Worm (Caenorhabditis elegans) whole organism, L1 larva: Measurements from ENCODE around the gene T01D3.3.

Experiments
- C16A3.4 ChIP-seq: fragments of 150-350 bp; optimal IDR thresholded peaks from 2 replicates; lab custom pipeline; 2014; ENCODE audit warnings: missing biosample characterization, missing genetic modification characterization
- Y116A8C.19 ChIP-seq: sonication (generic microtip); optimal IDR thresholded peaks from 2 replicates; lab custom pipeline; 2016; ENCODE audit warnings: missing compliant biosample characterization, missing genetic modification characterization, borderline replicate concordance
- aha-1 ChIP-seq: fragments of 150-350 bp; optimal IDR thresholded peaks from 2 replicates; lab custom pipeline; 2014; ENCODE audit warnings: missing biosample characterization, missing genetic modification characterization
- aly-2 ChIP-seq: fragments of 150-350 bp; optimal IDR thresholded peaks from 2 replicates; lab custom pipeline; 2014; ENCODE audit warnings: missing biosample characterization, missing genetic modification characterization
- ama-1 ChIP-seq: fragments of 150-350 bp; optimal IDR thresholded peaks from 2 replicates; lab custom pipeline; 2014
- ceh-63 ChIP-seq: fragments of 200-800 bp; sonication (Bioruptor generic); optimal IDR thresholded peaks from 2 replicates; lab custom pipeline; 2018; ENCODE audit warnings: mild to moderate bottlenecking, missing genetic modification characterization, missing compliant biosample characterization
- ceh-82 ChIP-seq, 3 experiments: fragments of 150-350 bp in 1 of 3; sonication (generic microtip) in 2 of 3; optimal IDR thresholded peaks; 2 replicates each; lab custom pipeline; 2014 to 2017; ENCODE audit warnings: missing biosample characterization in 3 of 3, missing genetic modification characterization in 3 of 3
- dpl-1 ChIP-seq, 3 experiments: fragments of 150-350 bp in 2 of 3; sonication (generic microtip) in 1 of 3; optimal IDR thresholded peaks; 2 replicates each; lab custom pipeline; 2014 to 2017; ENCODE audit warnings: missing biosample characterization in 3 of 3, missing genetic modification characterization in 3 of 3, missing genetic modification reagents in 3 of 3
- dsc-1 ChIP-seq: sonication (generic microtip); optimal IDR thresholded peaks from 2 replicates; lab custom pipeline; 2016; ENCODE audit warnings: mild to moderate bottlenecking, missing genetic modification characterization, missing compliant biosample characterization
- efl-1 ChIP-seq, 4 experiments: fragments of 150-350 bp; optimal IDR thresholded peaks in 3 of 4; peaks in 1 of 4; 1 replicate in 1 of 4; 2 replicates in 3 of 4; lab custom pipeline; 2014; ENCODE audit warnings: missing biosample characterization in 2 of 4, missing genetic modification characterization in 2 of 4, missing genetic modification reagents in 2 of 4
- elt-2 ChIP-seq: sonication (generic microtip); optimal IDR thresholded peaks from 2 replicates; lab custom pipeline; 2016; ENCODE audit warnings: missing genetic modification characterization, mild to moderate bottlenecking, inconsistent platforms, missing compliant biosample characterization, missing genetic modification reagents
- ets-5 ChIP-seq: fragments of 200-800 bp; sonication (Bioruptor generic); IDR thresholded peaks from 2 replicates; pipeline ENCODE4 v1.3.6; 2022; ENCODE audit warnings: missing genetic modification characterization, missing compliant biosample characterization
- fkh-4 ChIP-seq: sonication (generic microtip); optimal IDR thresholded peaks from 2 replicates; lab custom pipeline; 2016; ENCODE audit warnings: missing compliant biosample characterization, missing genetic modification characterization, borderline replicate concordance
- fos-1 ChIP-seq: fragments of 150-350 bp; optimal IDR thresholded peaks from 2 replicates; lab custom pipeline; 2014; ENCODE audit warnings: missing biosample characterization, missing genetic modification characterization
- grh-1 ChIP-seq: fragments of 200-800 bp; sonication (Bioruptor generic); IDR thresholded peaks from 2 replicates; pipeline ENCODE4 v1.3.6; 2022; ENCODE audit warnings: missing genetic modification reagents, missing genetic modification characterization, missing compliant biosample characterization
- hpl-2 ChIP-seq: fragments of 150-350 bp; optimal IDR thresholded peaks from 2 replicates; lab custom pipeline; 2014; ENCODE audit warnings: missing biosample characterization, missing genetic modification reagents, missing genetic modification characterization
- isw-1 ChIP-seq: fragments of 200-800 bp; sonication (Bioruptor generic); IDR thresholded peaks from 2 replicates; pipeline ENCODE4 v1.3.6; 2022; ENCODE audit warnings: missing genetic modification characterization, missing compliant biosample characterization
- lin-13 ChIP-seq: fragments of 150-350 bp; optimal IDR thresholded peaks from 2 replicates; lab custom pipeline; 2014; ENCODE audit warnings: missing biosample characterization, missing genetic modification reagents, missing genetic modification characterization
- lin-14 ChIP-seq: fragments of 200-800 bp; sonication (Bioruptor generic); optimal IDR thresholded peaks from 2 replicates; lab custom pipeline; 2018; ENCODE audit warnings: mild to moderate bottlenecking, missing genetic modification characterization, moderate library complexity, missing compliant biosample characterization
- lin-15B ChIP-seq: fragments of 150-350 bp; sonication (generic microtip); optimal IDR thresholded peaks from 3 replicates; lab custom pipeline; 2014; ENCODE audit warnings: missing biosample characterization, missing genetic modification characterization
- lin-35 ChIP-seq, 2 experiments: fragments of 150-350 bp; optimal IDR thresholded peaks; 2 replicates each; lab custom pipeline; 2014; ENCODE audit warnings: missing biosample characterization in 2 of 2, missing genetic modification characterization in 2 of 2, missing genetic modification reagents in 2 of 2
- lin-39 ChIP-seq: fragments of 150-350 bp; optimal IDR thresholded peaks from 2 replicates; lab custom pipeline; 2014; ENCODE audit warnings: missing biosample characterization, missing genetic modification reagents, missing genetic modification characterization
- mdl-1 ChIP-seq, 2 experiments: fragments of 150-350 bp; optimal IDR thresholded peaks; 2 replicates each; lab custom pipeline; 2014 to 2017; ENCODE audit warnings: missing biosample characterization in 2 of 2, missing genetic modification characterization in 2 of 2, inconsistent platforms in 1 of 2
- mef-2 ChIP-seq: fragments of 150-350 bp; optimal IDR thresholded peaks from 2 replicates; lab custom pipeline; 2014; ENCODE audit warnings: missing biosample characterization, missing genetic modification characterization
- nhr-19 ChIP-seq: fragments of 200-800 bp; sonication (Bioruptor generic); conservative IDR thresholded peaks from 2 replicates; pipeline ENCODE4 v1.3.6; 2022; ENCODE audit warnings: missing genetic modification characterization, missing compliant biosample characterization
- nhr-237 ChIP-seq: fragments of 150-350 bp; optimal IDR thresholded peaks from 2 replicates; lab custom pipeline; 2014; ENCODE audit warnings: missing biosample characterization, missing genetic modification characterization
- nhr-28 ChIP-seq: fragments of 150-350 bp; optimal IDR thresholded peaks from 2 replicates; lab custom pipeline; 2014; ENCODE audit warnings: missing biosample characterization, missing genetic modification characterization
- nhr-47 ChIP-seq: sonication (generic microtip); optimal IDR thresholded peaks from 2 replicates; lab custom pipeline; 2016; ENCODE audit warnings: mild to moderate bottlenecking, missing genetic modification characterization, moderate library complexity, missing compliant biosample characterization
- nhr-71 ChIP-seq: sonication (generic microtip); optimal IDR thresholded peaks from 2 replicates; lab custom pipeline; 2016; ENCODE audit warnings: mild to moderate bottlenecking, missing genetic modification characterization, moderate library complexity, missing compliant biosample characterization
- nhr-77 ChIP-seq: fragments of 150-350 bp; optimal IDR thresholded peaks from 2 replicates; lab custom pipeline; 2014; ENCODE audit warnings: missing biosample characterization, missing genetic modification characterization
- nhr-84 ChIP-seq: sonication (generic microtip); optimal IDR thresholded peaks from 2 replicates; lab custom pipeline; 2017; ENCODE audit warnings: missing biosample characterization, missing genetic modification characterization
- nhr-85 ChIP-seq: sonication (generic microtip); peaks from one replicate; lab custom pipeline; 2016; ENCODE audit warnings: missing genetic modification characterization, inconsistent platforms, missing compliant biosample characterization
- nhr-90 ChIP-seq: sonication (generic microtip); optimal IDR thresholded peaks from 2 replicates; lab custom pipeline; 2016; ENCODE audit warnings: mild to moderate bottlenecking, missing genetic modification characterization, missing compliant biosample characterization; ENCODE audit not compliant: poor library complexity
- pag-3 ChIP-seq: sonication (generic microtip); optimal IDR thresholded peaks from 2 replicates; lab custom pipeline; 2017; ENCODE audit warnings: missing genetic modification characterization, mild to moderate bottlenecking, missing compliant biosample characterization, antibody characterized with exemption, borderline replicate concordance; ENCODE audit not compliant: insufficient read depth
- pax-3 ChIP-seq: fragments of 200-800 bp; sonication (Bioruptor generic); optimal IDR thresholded peaks from 2 replicates; lab custom pipeline; 2018; ENCODE audit warnings: mild to moderate bottlenecking, missing genetic modification characterization, moderate library complexity, missing compliant biosample characterization
- pqm-1 ChIP-seq: sonication (generic microtip); optimal IDR thresholded peaks from 3 replicates; lab custom pipeline; 2017; ENCODE audit warnings: missing biosample characterization, missing genetic modification characterization
- rnt-1 ChIP-seq: sonication (generic microtip); optimal IDR thresholded peaks from 2 replicates; lab custom pipeline; 2016; ENCODE audit warnings: mild to moderate bottlenecking, missing genetic modification characterization, moderate library complexity, missing compliant biosample characterization
- skn-1 ChIP-seq: fragments of 150-350 bp; optimal IDR thresholded peaks from 2 replicates; lab custom pipeline; 2014; ENCODE audit warnings: missing biosample characterization, missing genetic modification characterization
- snpc-4 ChIP-seq: fragments of 150-350 bp; optimal IDR thresholded peaks from 2 replicates; lab custom pipeline; 2014; ENCODE audit warnings: missing biosample characterization, missing genetic modification characterization
- sox-4 ChIP-seq: sonication (generic microtip); optimal IDR thresholded peaks from 2 replicates; lab custom pipeline; 2016; ENCODE audit warnings: missing genetic modification characterization, missing compliant biosample characterization
- sptf-1 ChIP-seq: fragments of 150-350 bp; optimal IDR thresholded peaks from 2 replicates; lab custom pipeline; 2014; ENCODE audit warnings: missing biosample characterization, missing genetic modification characterization
- sup-37 ChIP-seq: fragments of 200-800 bp; sonication (Bioruptor generic); optimal IDR thresholded peaks from 2 replicates; lab custom pipeline; 2018; ENCODE audit warnings: mild to moderate bottlenecking, missing genetic modification characterization, missing compliant biosample characterization
- swsn-7 ChIP-seq: sonication (generic microtip); optimal IDR thresholded peaks from 2 replicates; lab custom pipeline; 2016; ENCODE audit warnings: missing genetic modification characterization, missing compliant biosample characterization
- tbx-2 ChIP-seq: sonication (generic microtip); optimal IDR thresholded peaks from 2 replicates; lab custom pipeline; 2016; ENCODE audit warnings: missing genetic modification characterization, missing compliant biosample characterization
- tlp-1 ChIP-seq: fragments of 150-350 bp; optimal IDR thresholded peaks from 2 replicates; lab custom pipeline; 2014; ENCODE audit warnings: missing biosample characterization, missing genetic modification characterization
- unc-30 ChIP-seq: sonication (generic microtip); optimal IDR thresholded peaks from 2 replicates; lab custom pipeline; 2017; ENCODE audit warnings: missing biosample characterization, missing genetic modification characterization
- unc-62 ChIP-seq: fragments of 150-350 bp; optimal IDR thresholded peaks from 2 replicates; lab custom pipeline; 2014; ENCODE audit warnings: missing biosample characterization, missing genetic modification reagents, missing genetic modification characterization
- unc-86 ChIP-seq: sonication (generic microtip); optimal IDR thresholded peaks from 2 replicates; lab custom pipeline; 2016; ENCODE audit warnings: missing genetic modification characterization, missing compliant biosample characterization
- zip-4 ChIP-seq: fragments of 200-800 bp; sonication (Bioruptor generic); optimal IDR thresholded peaks from 2 replicates; lab custom pipeline; 2018; ENCODE audit warnings: mild to moderate bottlenecking, missing genetic modification characterization, moderate library complexity, missing compliant biosample characterization

Gene T01D3.3

DNA sequence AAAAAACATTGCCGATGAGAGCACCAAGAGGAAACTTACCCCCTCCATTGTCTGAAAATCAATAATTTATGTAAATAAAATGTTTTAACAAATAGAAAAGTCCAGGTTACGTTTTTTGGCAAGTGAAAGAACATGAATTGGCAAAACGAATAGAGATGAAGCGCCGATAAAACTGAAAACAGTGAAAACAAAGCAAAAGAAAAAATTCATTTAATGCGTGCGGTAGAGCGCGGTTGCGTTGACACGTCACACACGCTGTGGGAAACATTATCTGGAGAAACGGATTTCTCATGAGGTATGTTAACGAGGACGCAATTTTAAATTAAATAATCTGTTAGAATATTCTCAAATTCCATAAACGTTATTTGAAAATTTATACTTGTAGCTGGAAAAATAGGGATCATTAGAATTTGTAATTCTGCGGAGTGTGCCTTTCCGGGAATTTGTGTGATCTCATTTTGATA lies 11.2 kb downstream of the T01D3.3 start, which contains the start of gene zipt-9 (continued):
- peak; percentile 83 for TF ChIP-seq swsn-7 (tag; lab: Kevin White, UChicago)
- TF ChIP-seq hpl-2 (GFP tag; lab: Kevin White, UChicago): peak; percentile 25
- peak; percentile 47 for TF ChIP-seq skn-1
- no peak for TF ChIP-seq sup-37 (GFP tag; lab: Kevin White, UChicago)
- TF ChIP-seq nhr-85 (tag; lab: Kevin White, UChicago): peak; percentile 88
- peak; percentile 84 for TF ChIP-seq isw-1 (GFP tag; lab: Robert Waterston, UW)
- peak in 1 of 2 experiments; percentile 66 for TF ChIP-seq mdl-1 (tag; optimal IDR thresholded peaks at IDR 0.05; lab: Kevin White, UChicago)
- TF ChIP-seq tlp-1: no peak
- peak; percentile 63 for TF ChIP-seq lin-13 (GFP tag; lab: Kevin White, UChicago)
- TF ChIP-seq aha-1 (tag; lab: Kevin White, UChicago): no peak
- no peak for TF ChIP-seq pqm-1 (tag; lab: Kevin White, UChicago)
- peak; percentile 65 for TF ChIP-seq fos-1
- TF ChIP-seq rnt-1: peak; percentile 94
- TF ChIP-seq nhr-84: no peak
- TF ChIP-seq zip-4 (GFP tag; lab: Kevin White, UChicago): no peak
- TF ChIP-seq unc-30: no peak
- peak; percentile 50; the same call in 1 of the 2 replicates for TF ChIP-seq grh-1 (GFP tag; lab: Robert Waterston, UW)
- TF ChIP-seq nhr-90 (tag; lab: Kevin White, UChicago): peak; percentile 92
- peak; percentile 67 to 84 (median 77) for TF ChIP-seq dpl-1 (GFP tag; optimal IDR thresholded peaks at IDR 0.05; lab: Kevin White, UChicago)
- TF ChIP-seq sptf-1 (tag; lab: Kevin White, UChicago): no peak
- TF ChIP-seq tbx-2 (tag; lab: Kevin White, UChicago): peak; percentile 82
- TF ChIP-seq nhr-237 (tag; lab: Kevin White, UChicago): peak; percentile 47
- peak; percentile 99 for TF ChIP-seq pax-3 (tag; lab: Kevin White, UChicago)
- TF ChIP-seq ets-5 (GFP tag; lab: Robert Waterston, UW): no peak
- peak; percentile 82 for TF ChIP-seq dsc-1 (tag; lab: Kevin White, UChicago)
- TF ChIP-seq ama-1: no peak
- peak; percentile 11 for TF ChIP-seq lin-39 (tag; lab: Kevin White, UChicago)
- peak; percentile 52 for TF ChIP-seq fkh-4 (tag; lab: Kevin White, UChicago)
- peak; percentile 89 for TF ChIP-seq C16A3.4
- no peak for TF ChIP-seq pag-3
- TF ChIP-seq nhr-28 (tag; lab: Kevin White, UChicago): no peak
- peak; percentile 93 for TF ChIP-seq nhr-71 (tag; lab: Kevin White, UChicago)
- peak; percentile 83 for TF ChIP-seq nhr-77 (tag; lab: Kevin White, UChicago)
- no peak for TF ChIP-seq mef-2 (tag; lab: Kevin White, UChicago)
- TF ChIP-seq Y116A8C.19: no peak
- TF ChIP-seq lin-15B (tag; lab: Kevin White, UChicago): peak; percentile 90
- no peak for TF ChIP-seq unc-62
- peak; percentile 74 to 87 (median 79) for TF ChIP-seq ceh-82 (tag; optimal IDR thresholded peaks at IDR 0.05; lab: Kevin White, UChicago)
- TF ChIP-seq snpc-4 (tag; lab: Kevin White, UChicago): peak; percentile 65
- TF ChIP-seq lin-14: peak; percentile 90

DNA sequence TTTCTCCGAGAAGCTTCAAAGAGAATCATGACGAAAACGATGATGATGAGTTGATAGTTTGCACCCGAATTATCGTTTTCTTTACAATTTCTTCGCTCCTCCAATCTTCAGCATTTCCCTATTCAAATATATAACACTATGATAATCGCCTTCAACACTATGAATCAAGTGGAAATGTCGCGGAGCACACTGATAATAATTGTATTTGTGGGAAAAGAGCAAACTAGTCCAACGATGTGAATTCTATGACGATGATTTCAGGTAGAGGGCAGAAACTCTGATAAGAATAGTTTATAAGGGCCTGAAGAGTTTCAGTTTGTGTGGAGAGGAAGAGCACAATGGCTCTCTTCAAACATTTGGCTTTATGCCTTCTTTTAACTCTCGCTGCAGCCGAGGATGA lies 12.5 kb downstream of the T01D3.3 start, which contains the start of gene T01D3.6:
Gene T01D3.6 (plus strand): TSS at position 294 of the 400 bp plus-strand sequence.
- TF ChIP-seq nhr-47: no peak
- no peak for TF ChIP-seq unc-86 (tag; lab: Kevin White, UChicago)
- no peak for TF ChIP-seq nhr-19 (GFP tag; lab: Robert Waterston, UW)
- TF ChIP-seq ceh-82 (tag; optimal IDR thresholded peaks at IDR 0.05; lab: Kevin White, UChicago): no peak
- no peak for TF ChIP-seq efl-1 (optimal IDR thresholded peaks at IDR 0.05; lab: Kevin White, UChicago)
- no peak for TF ChIP-seq efl-1 (GFP tag; optimal IDR thresholded peaks at IDR 0.05 in 1 of 2; lab: Kevin White, UChicago)
- no peak for TF ChIP-seq mef-2 (tag; lab: Kevin White, UChicago)
- TF ChIP-seq lin-35 (GFP tag; optimal IDR thresholded peaks at IDR 0.05; lab: Kevin White, UChicago): peak in 1 of 2 experiments; percentile 24
- TF ChIP-seq pax-3 (tag; lab: Kevin White, UChicago): peak; percentile 29
- TF ChIP-seq ceh-63 (GFP tag; lab: Kevin White, UChicago): no peak
- peak; percentile 79 for TF ChIP-seq elt-2 (tag; lab: Kevin White, UChicago)
- TF ChIP-seq sox-4 (tag; lab: Kevin White, UChicago): no peak
- peak; percentile 10 for TF ChIP-seq nhr-85 (tag; lab: Kevin White, UChicago)
- no peak for TF ChIP-seq nhr-84
- no peak for TF ChIP-seq nhr-71 (tag; lab: Kevin White, UChicago)
- peak; percentile 32 for TF ChIP-seq pqm-1 (tag; lab: Kevin White, UChicago)
- TF ChIP-seq aly-2: no peak
